Worm (Caenorhabditis elegans) whole organism, L4 larva: ENCODE results near the gene T16G12.1.

ENCODE experiments used
- Y48G9A.11 ChIP-seq: fragments of 200-800 bp; sonication (Bioruptor generic); IDR thresholded peaks from 2 replicates; pipeline ENCODE4 v1.3.6; 2022; ENCODE audit warnings: missing genetic modification reagents, missing genetic modification characterization, missing compliant biosample characterization
- ama-1 ChIP-seq: fragments of 150-350 bp; optimal IDR thresholded peaks from 2 replicates; lab custom pipeline; 2014; ENCODE audit warnings: inconsistent platforms, mixed read lengths
- ceh-82 ChIP-seq: sonication (generic microtip); optimal IDR thresholded peaks from 2 replicates; lab custom pipeline; 2017; ENCODE audit warnings: missing biosample characterization, missing genetic modification characterization
- php-3 ChIP-seq: fragments of 200-800 bp; sonication (Bioruptor generic); IDR thresholded peaks from 2 replicates; pipeline ENCODE4 v1.3.6; 2022; ENCODE audit warnings: missing genetic modification reagents, missing genetic modification characterization, missing compliant biosample characterization
- snpc-4 ChIP-seq: fragments of 150-350 bp; optimal IDR thresholded peaks from 2 replicates; lab custom pipeline; 2014; ENCODE audit warnings: missing biosample characterization, missing genetic modification characterization

- TF ChIP-seq ceh-82 (no peak), ama-1 (lab: Kevin White, UChicago) (no peak), php-3 (GFP tag; lab: Robert Waterston, UW) (no peak), Y48G9A.11 (no peak), snpc-4 (no peak)
Observed at ce11 chrIII:10088508-10088981, 38.9 kb upstream of the T16G12.1 start, which contains the start of gene hal-2.
